Fruit fly (Drosophila melanogaster) whole organism: Measurements from ENCODE around the gene Osi6.

Experiments used
- CG8478 ChIP-seq: fragments of >200 bp; optimal IDR thresholded peaks from 2 replicates; lab custom pipeline; 2018; ENCODE audit warnings: inconsistent platforms
- Dll ChIP-seq: fragments of >200 bp; optimal IDR thresholded peaks from 2 replicates; lab custom pipeline; 2017
- EcR ChIP-seq, 2 experiments: fragments of >200 bp; optimal IDR thresholded peaks; 2 replicates each; lab custom pipeline; 2017; ENCODE audit warnings: missing biosample characterization in 2 of 2, missing genetic modification characterization in 2 of 2, missing genetic modification reagents in 2 of 2
- pan ChIP-seq: fragments of >200 bp; optimal IDR thresholded peaks from 2 replicates; lab custom pipeline; 2017
- psq ChIP-seq: fragments of >200 bp; optimal IDR thresholded peaks from 2 replicates; lab custom pipeline; 2017
- usp ChIP-seq: fragments of >200 bp; optimal IDR thresholded peaks from 2 replicates; lab custom pipeline; 2017; ENCODE audit warnings: missing biosample characterization, missing genetic modification characterization, mixed read lengths

DNA sequence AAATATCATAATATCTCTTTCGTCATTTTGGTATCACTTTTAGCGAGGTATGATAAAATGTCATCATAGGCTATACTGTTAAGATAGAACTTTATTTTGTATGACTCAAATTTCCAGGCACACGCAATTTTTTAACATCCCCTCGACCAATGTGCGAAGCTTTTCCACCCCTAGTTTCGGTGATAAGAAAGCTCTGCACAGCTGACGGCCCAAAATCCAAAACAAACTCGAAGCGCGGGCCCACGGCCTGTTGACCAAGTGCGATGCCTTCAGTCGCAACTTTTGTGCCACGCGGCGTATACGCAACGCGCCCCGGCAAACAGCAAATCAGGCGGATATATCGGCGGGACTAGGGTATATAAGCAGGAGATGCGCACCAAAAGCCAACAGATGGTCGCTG is 47.5 kb upstream of the Osi6 start, which contains the start of gene NPFR:
- TF ChIP-seq psq (lab: Kevin White, UChicago) (no peak), pan (lab: Kevin White, UChicago) (no peak), EcR (GFP tag; optimal IDR thresholded peaks at IDR 0.05; lab: Kevin White, UChicago) (no peak), CG8478 (lab: Kevin White, UChicago) (no peak), usp (GFP tag; lab: Kevin White, UChicago) (no peak), Dll (lab: Kevin White, UChicago) (no peak)
